Fruit fly (Drosophila melanogaster) whole organism, prepupa: Measurements from ENCODE around the gene CG32971.

Source experiments
- CG11294 ChIP-seq: fragments of 200-800 bp; sonication (Bioruptor generic); IDR thresholded peaks from 2 replicates; pipeline ENCODE4 v1.3.6; 2022; ENCODE audit warnings: missing biosample characterization, missing genetic modification characterization
- CG15336 ChIP-seq: fragments of 200-800 bp; sonication (Bioruptor generic); IDR thresholded peaks from 2 replicates; pipeline ENCODE4 v1.3.6; 2022; ENCODE audit warnings: missing biosample characterization, missing genetic modification characterization
- CG1621 ChIP-seq: fragments of 200-800 bp; sonication (Bioruptor generic); optimal IDR thresholded peaks from 3 replicates; lab custom pipeline; 2018; ENCODE audit warnings: missing biosample characterization, mild to moderate bottlenecking, missing genetic modification characterization
- CG16779 ChIP-seq: fragments of 200-800 bp; sonication (Bioruptor generic); optimal IDR thresholded peaks from 3 replicates; lab custom pipeline; 2017; ENCODE audit warnings: missing biosample characterization, mild to moderate bottlenecking, missing genetic modification characterization
- CG3032 ChIP-seq: fragments of 200-800 bp; optimal IDR thresholded peaks from 2 replicates; lab custom pipeline; 2019; ENCODE audit warnings: missing biosample characterization, mild to moderate bottlenecking, missing genetic modification characterization, moderate library complexity
- CG31627 ChIP-seq: fragments of 200-800 bp; sonication (Bioruptor generic); optimal IDR thresholded peaks from 3 replicates; lab custom pipeline; 2016; ENCODE audit warnings: missing biosample characterization, missing genetic modification characterization
- CG3919 ChIP-seq: fragments of 200-800 bp; sonication (Bioruptor generic); optimal IDR thresholded peaks from 3 replicates; lab custom pipeline; 2016; ENCODE audit warnings: missing biosample characterization, missing genetic modification characterization
- CG6163 ChIP-seq: fragments of 200-800 bp; sonication (Bioruptor generic); IDR thresholded peaks from 3 replicates; pipeline ENCODE4 v1.3.6; 2022; ENCODE audit warnings: missing biosample characterization, missing genetic modification characterization
- CG6792 ChIP-seq: fragments of 200-800 bp; sonication (Bioruptor generic); optimal IDR thresholded peaks from 3 replicates; lab custom pipeline; 2016; ENCODE audit warnings: missing biosample characterization, missing genetic modification characterization
- CG6808 ChIP-seq: fragments of 200-800 bp; sonication (Bioruptor generic); optimal IDR thresholded peaks from 3 replicates; lab custom pipeline; 2017; ENCODE audit warnings: missing biosample characterization, missing genetic modification characterization, mild to moderate bottlenecking, moderate library complexity, missing genetic modification reagents
- CG7368 ChIP-seq: fragments of 200-800 bp; sonication (Bioruptor generic); optimal IDR thresholded peaks from 3 replicates; lab custom pipeline; 2016; ENCODE audit warnings: missing biosample characterization, missing genetic modification characterization
- CG8319 ChIP-seq: fragments of 200-800 bp; sonication (Bioruptor generic); optimal IDR thresholded peaks from 3 replicates; lab custom pipeline; 2016; ENCODE audit warnings: missing biosample characterization, missing genetic modification characterization
- CG8632 ChIP-seq: fragments of 200-800 bp; sonication (Bioruptor generic); optimal IDR thresholded peaks from 3 replicates; lab custom pipeline; 2016; ENCODE audit warnings: missing biosample characterization, missing genetic modification characterization
- Eip75B ChIP-seq: fragments of 200-800 bp; sonication (Bioruptor generic); optimal IDR thresholded peaks from 3 replicates; lab custom pipeline; 2016; ENCODE audit warnings: missing biosample characterization, missing genetic modification characterization
- Eip78C ChIP-seq: fragments of 200-800 bp; sonication (Bioruptor generic); peaks from one replicate; lab custom pipeline; 2016; ENCODE audit warnings: missing biosample characterization, missing genetic modification characterization
- Hr38 ChIP-seq: sonication (Bioruptor generic); optimal IDR thresholded peaks from 2 replicates; lab custom pipeline; 2016; ENCODE audit warnings: missing biosample characterization, missing genetic modification characterization
- Sox102F ChIP-seq: fragments of 200-800 bp; sonication (Bioruptor generic); optimal IDR thresholded peaks from 2 replicates; lab custom pipeline; 2016; ENCODE audit warnings: missing biosample characterization, mild to moderate bottlenecking, missing genetic modification characterization
- Sox14 ChIP-seq: fragments of 200-800 bp; sonication (Bioruptor generic); optimal IDR thresholded peaks from 3 replicates; lab custom pipeline; 2016; ENCODE audit warnings: missing biosample characterization, missing genetic modification characterization
- acj6 ChIP-seq: fragments of 200-800 bp; sonication (Bioruptor generic); optimal IDR thresholded peaks from 3 replicates; lab custom pipeline; 2016; ENCODE audit warnings: missing biosample characterization, missing genetic modification characterization
- cyc ChIP-seq: fragments of 200-800 bp; sonication (Bioruptor generic); optimal IDR thresholded peaks from 3 replicates; lab custom pipeline; 2016; ENCODE audit warnings: missing biosample characterization, missing genetic modification characterization
- dac ChIP-seq: fragments of 200-800 bp; sonication (Bioruptor generic); optimal IDR thresholded peaks from 2 replicates; lab custom pipeline; 2017; ENCODE audit warnings: missing biosample characterization, mild to moderate bottlenecking, missing genetic modification characterization
- eg ChIP-seq: fragments of 200-800 bp; sonication (Bioruptor generic); IDR thresholded peaks from 3 replicates; pipeline ENCODE4 v1.3.6; 2022; ENCODE audit warnings: missing biosample characterization, missing genetic modification characterization
- esn ChIP-seq: fragments of 200-800 bp; sonication (Bioruptor generic); optimal IDR thresholded peaks from 2 replicates; lab custom pipeline; 2016; ENCODE audit warnings: missing biosample characterization, mild to moderate bottlenecking, missing genetic modification characterization, moderate library complexity
- fd59A ChIP-seq: fragments of 200-800 bp; sonication (Bioruptor generic); optimal IDR thresholded peaks from 2 replicates; lab custom pipeline; 2017; ENCODE audit warnings: missing biosample characterization, mild to moderate bottlenecking, missing genetic modification characterization, missing genetic modification reagents
- net ChIP-seq: fragments of 200-800 bp; sonication (Bioruptor generic); optimal IDR thresholded peaks from 3 replicates; lab custom pipeline; 2016; ENCODE audit warnings: missing biosample characterization, missing genetic modification characterization
- pdm3 ChIP-seq: fragments of 200-800 bp; sonication (Bioruptor generic); optimal IDR thresholded peaks from 3 replicates; lab custom pipeline; 2016; ENCODE audit warnings: missing biosample characterization, missing genetic modification characterization
- salr ChIP-seq, 2 experiments: fragments of 200-800 bp; sonication (Bioruptor generic); optimal IDR thresholded peaks; 3 replicates each; lab custom pipeline; 2016 to 2018; ENCODE audit warnings: missing biosample characterization in 2 of 2, missing genetic modification characterization in 2 of 2, mild to moderate bottlenecking in 1 of 2
- spab ChIP-seq: fragments of 200-800 bp; sonication (Bioruptor generic); optimal IDR thresholded peaks from 2 replicates; lab custom pipeline; 2017; ENCODE audit warnings: missing biosample characterization, mild to moderate bottlenecking, missing genetic modification characterization, missing genetic modification reagents
- ss ChIP-seq, 2 experiments: fragments of 200-800 bp; sonication (Bioruptor generic); optimal IDR thresholded peaks; 2 replicates in 1 of 2; 3 replicates in 1 of 2; lab custom pipeline; 2017 to 2018; ENCODE audit warnings: mild to moderate bottlenecking in 2 of 2, missing biosample characterization in 2 of 2, missing genetic modification characterization in 2 of 2, moderate library complexity in 1 of 2
- svp ChIP-seq: fragments of 200-800 bp; sonication (Bioruptor generic); peaks from one replicate; lab custom pipeline; 2016; ENCODE audit warnings: missing biosample characterization, missing genetic modification characterization
- vri ChIP-seq: fragments of 200-800 bp; sonication (Bioruptor generic); optimal IDR thresholded peaks from 3 replicates; lab custom pipeline; 2016; ENCODE audit warnings: missing biosample characterization, mild to moderate bottlenecking, missing genetic modification characterization

The CG32971 gene

dm6 chr2L:14259783-14260182 is 14.8 kb upstream of the CG32971 start (continued):
- TF ChIP-seq cyc (GFP tag; lab: Kevin White, UChicago) (no peak), svp (GFP tag; lab: Kevin White, UChicago) (no peak), pdm3 (GFP tag; lab: Kevin White, UChicago) (peak; percentile 37), fd59A (GFP tag; lab: Kevin White, UChicago) (no peak), Hr38 (GFP tag; lab: Kevin White, UChicago) (no peak), CG8632 (no peak), Sox14 (GFP tag; lab: Kevin White, UChicago) (peak; percentile 20), spab (no peak), acj6 (GFP tag; lab: Kevin White, UChicago) (peak; percentile 29), Sox102F (GFP tag; lab: Kevin White, UChicago) (no peak), salr (GFP tag; optimal IDR thresholded peaks at IDR 0.05; lab: Kevin White, UChicago) (no peak), CG7368 (no peak), vri (GFP tag; lab: Kevin White, UChicago) (no peak), CG15336 (GFP tag; lab: Robert Waterston, UW) (peak; percentile 70), CG31627 (GFP tag; lab: Kevin White, UChicago) (no peak), CG16779 (tag; lab: Kevin White, UChicago) (no peak), net (GFP tag; lab: Kevin White, UChicago) (peak; percentile 3), Eip78C (GFP tag; lab: Kevin White, UChicago) (peak; percentile 63), CG8319 (GFP tag; lab: Kevin White, UChicago) (no peak), CG6808 (GFP tag; lab: Kevin White, UChicago) (no peak), CG6792 (no peak)

dm6 chr2L:14260920-14261319 is 13.7 kb upstream of the CG32971 start:
- no peak for TF ChIP-seq CG1621
- peak in 1 of 2 experiments; percentile 4 for TF ChIP-seq ss (GFP tag; optimal IDR thresholded peaks at IDR 0.05; lab: Kevin White, UChicago)

dm6 chr2L:14261719-14262487 is 12.7 kb upstream of the CG32971 start:
- no peak for TF ChIP-seq CG3032 (tag; lab: Kevin White, UChicago)
- TF ChIP-seq CG11294 (GFP tag; lab: Robert Waterston, UW) = no peak
- peak; percentile 10 for TF ChIP-seq Eip78C (GFP tag; lab: Kevin White, UChicago)
- TF ChIP-seq Eip75B = no peak
- TF ChIP-seq, all 60 proteins: peak for 1

- TF ChIP-seq CG3919 (GFP tag; lab: Kevin White, UChicago) (peak; percentile 6), eg (GFP tag; lab: Robert Waterston, UW) (peak; percentile 60; the same call in 2 of the 3 replicates), CG15336 (GFP tag; lab: Robert Waterston, UW) (0 out of 2 replicates have a peak, but pooled peaks have one; percentile 24), dac (GFP tag; lab: Kevin White, UChicago) (no peak), esn (no peak), ss (GFP tag; optimal IDR thresholded peaks at IDR 0.05; lab: Kevin White, UChicago) (peak; percentile 16 to 35), CG6163 (peak; percentile 40; the same call in 2 of the 3 replicates)
Observed at dm6 chr2L:14262896-14263295, 11.7 kb upstream of the CG32971 start, which contains the start of gene wb. Gene wb, plus strand, starts transcription at chr2L:14263027.

- TF ChIP-seq svp (GFP tag; lab: Kevin White, UChicago) = no peak
- no peak for TF ChIP-seq CG31627 (GFP tag; lab: Kevin White, UChicago)
- no peak for TF ChIP-seq CG3032 (tag; lab: Kevin White, UChicago)
- TF ChIP-seq Eip78C (GFP tag; lab: Kevin White, UChicago) = peak; percentile 13
Observed at dm6 chr2L:14264990-14265567, 9.5 kb upstream of the CG32971 start.
